Worm (Caenorhabditis elegans): Measurements from ENCODE around the gene R09E10.1.

Gene R09E10.1

ce11 chrIV:10288575-10288974 lies 34.0 kb downstream of the R09E10.1 start:
- TF ChIP-seq ceh-31 (tag; optimal IDR thresholded peaks at IDR 0.05), result no peak
- TF ChIP-seq hlh-13 (GFP tag; optimal IDR thresholded peaks at IDR 0.05), result no peak
- TF ChIP-seq hlh-30 (tag; optimal IDR thresholded peaks at IDR 0.05; ENCODE audit: insufficient read depth), result no peak
- no peak for TF ChIP-seq ets-4 (tag; optimal IDR thresholded peaks at IDR 0.05)
- TF ChIP-seq K02D7.2 (tag; optimal IDR thresholded peaks at IDR 0.05), result no peak
- no peak for TF ChIP-seq pqm-1 (tag; optimal IDR thresholded peaks at IDR 0.05)

- TF ChIP-seq ztf-16 (tag; optimal IDR thresholded peaks at IDR 0.05) (no peak), K02D7.2 (tag; optimal IDR thresholded peaks at IDR 0.05) (no peak), ceh-6 (GFP tag; optimal IDR thresholded peaks at IDR 0.05) (no peak), pat-9 (tag; optimal IDR thresholded peaks at IDR 0.05) (no peak), ceh-9 (tag; optimal IDR thresholded peaks at IDR 0.05) (no peak), sox-4 (tag; optimal IDR thresholded peaks at IDR 0.05) (no peak), sdc-2 (tag; optimal IDR thresholded peaks at IDR 0.05) (no peak), ceh-31 (tag; optimal IDR thresholded peaks at IDR 0.05) (no peak), rnt-1 (tag; optimal IDR thresholded peaks at IDR 0.05) (no peak), ceh-45 (GFP tag; IDR thresholded peaks at IDR 0.05) (no peak)
These were observed 35.9 kb downstream of the R09E10.1 start, which contains the start of gene ebax-1 for ce11 chrIV:10286655-10287054. TSS of gene ebax-1 (plus strand) at chrIV:10286955.

ce11 chrIV:10285328-10285727 lies 37.2 kb downstream of the R09E10.1 start:
- TF ChIP-seq pha-4 (tag; optimal IDR thresholded peaks at IDR 0.05), result no peak
- no peak for TF ChIP-seq hlh-15 (tag; optimal IDR thresholded peaks at IDR 0.05)
- TF ChIP-seq npax-4 (tag; optimal IDR thresholded peaks at IDR 0.05), result no peak
- TF ChIP-seq lin-11 (tag; optimal IDR thresholded peaks at IDR 0.05), result no peak
- no peak for TF ChIP-seq ceh-48 (tag; optimal IDR thresholded peaks at IDR 0.05)
- no peak for TF ChIP-seq pax-1 (tag; optimal IDR thresholded peaks at IDR 0.05)
- TF ChIP-seq ceh-34 (tag; optimal IDR thresholded peaks at IDR 0.05), result no peak
- TF ChIP-seq pat-9 (tag; optimal IDR thresholded peaks at IDR 0.05), result no peak
- TF ChIP-seq ceh-6 (GFP tag; optimal IDR thresholded peaks at IDR 0.05), result no peak
- TF ChIP-seq ceh-24 (tag; optimal IDR thresholded peaks at IDR 0.05), result no peak
- TF ChIP-seq dve-1 (tag; optimal IDR thresholded peaks at IDR 0.05), result no peak
- TF ChIP-seq hlh-6 (tag; optimal IDR thresholded peaks at IDR 0.05), result no peak

ce11 chrIV:10284194-10284910 lies 38.2 kb downstream of the R09E10.1 start, which contains the start of gene rad-51:
TSS of gene rad-51 (minus strand) at chrIV:10284244.
- TF ChIP-seq rnt-1 (tag; optimal IDR thresholded peaks at IDR 0.05) (peak; percentile 14), pat-9 (tag; optimal IDR thresholded peaks at IDR 0.05) (no peak), C38D4.7 (GFP tag; optimal IDR thresholded peaks at IDR 0.05) (no peak), fkh-10 (GFP tag; optimal IDR thresholded peaks at IDR 0.05) (no peak), unc-42 (tag; optimal IDR thresholded peaks at IDR 0.05) (peak; percentile 42), Y22D7AL.16 (tag; optimal IDR thresholded peaks at IDR 0.05) (no peak), sox-4 (tag; optimal IDR thresholded peaks at IDR 0.05) (no peak), ceh-34 (tag; optimal IDR thresholded peaks at IDR 0.05) (peak; percentile 12), unc-86 (tag; optimal IDR thresholded peaks at IDR 0.05) (no peak), madf-2 (tag; optimal IDR thresholded peaks at IDR 0.05) (no peak), nfya-1 (tag; optimal IDR thresholded peaks at IDR 0.05) (peak; percentile 84), ceh-18 (tag; optimal IDR thresholded peaks at IDR 0.05) (peak; percentile 6), ceh-31 (tag; optimal IDR thresholded peaks at IDR 0.05) (peak; percentile 54), ets-4 (tag; optimal IDR thresholded peaks at IDR 0.05) (no peak), fax-1 (tag; optimal IDR thresholded peaks at IDR 0.05) (no peak), F13H6.1 (tag; optimal IDR thresholded peaks at IDR 0.05) (peak; percentile 12), ceh-24 (tag; optimal IDR thresholded peaks at IDR 0.05) (no peak), ztf-16 (tag; optimal IDR thresholded peaks at IDR 0.05) (no peak), tbx-2 (tag; optimal IDR thresholded peaks at IDR 0.05) (peak; percentile 65), ceh-48 (tag; optimal IDR thresholded peaks at IDR 0.05) (no peak), K02D7.2 (tag; optimal IDR thresholded peaks at IDR 0.05) (no peak)
